Fruit fly (Drosophila melanogaster) whole organism, embryonic: ENCODE data around the gene CG13667.

Experiments
- Atf-2 ChIP-seq: fragments of 200-800 bp; sonication (Bioruptor generic); optimal IDR thresholded peaks from 2 replicates; lab custom pipeline; 2016; ENCODE audit warnings: missing biosample characterization, missing genetic modification characterization
- Bgb ChIP-seq: fragments of 200-800 bp; sonication (Bioruptor generic); IDR thresholded peaks from 2 replicates; pipeline ENCODE4 v1.3.6; 2022; ENCODE audit warnings: missing biosample characterization, missing genetic modification characterization; ENCODE audit not compliant: partially characterized antibody
- CG10321 ChIP-seq: fragments of 200-800 bp; sonication (Bioruptor generic); IDR thresholded peaks from 2 replicates; pipeline ENCODE4 v1.3.6; 2022; ENCODE audit warnings: missing biosample characterization, missing genetic modification characterization
- CG10654 ChIP-seq: fragments of 200-800 bp; sonication (Bioruptor generic); optimal IDR thresholded peaks from 2 replicates; lab custom pipeline; 2016; ENCODE audit warnings: missing biosample characterization, missing genetic modification characterization
- CG11085 ChIP-seq: fragments of 200-800 bp; sonication (Bioruptor generic); IDR thresholded peaks from 2 replicates; pipeline ENCODE4 v1.3.6; 2022; ENCODE audit warnings: missing biosample characterization, missing genetic modification characterization
- CG12769 ChIP-seq: fragments of 200-800 bp; sonication (Bioruptor generic); optimal IDR thresholded peaks from 2 replicates; lab custom pipeline; 2019; ENCODE audit warnings: missing biosample characterization, mild to moderate bottlenecking, missing genetic modification characterization, moderate library complexity
- CG13287 ChIP-seq: fragments of 200-800 bp; sonication (Bioruptor generic); IDR thresholded peaks from 2 replicates; pipeline ENCODE4 v1.3.6; 2022; ENCODE audit warnings: missing biosample characterization, missing genetic modification characterization; ENCODE audit not compliant: partially characterized antibody
- CG13775 ChIP-seq: fragments of 200-800 bp; sonication (Bioruptor generic); optimal IDR thresholded peaks from 3 replicates; lab custom pipeline; 2017; ENCODE audit warnings: missing biosample characterization, mild to moderate bottlenecking, missing genetic modification characterization
- CG14860 ChIP-seq: fragments of 200-800 bp; sonication (Bioruptor generic); IDR thresholded peaks from 3 replicates; pipeline ENCODE4 v1.3.6; 2022; ENCODE audit warnings: missing biosample characterization, missing genetic modification characterization; ENCODE audit not compliant: partially characterized antibody
- CG15011 ChIP-seq: fragments of 200-800 bp; sonication (Bioruptor generic); optimal IDR thresholded peaks from 3 replicates; lab custom pipeline; 2018; ENCODE audit warnings: missing biosample characterization, mild to moderate bottlenecking, missing genetic modification characterization
- CG15073 ChIP-seq: fragments of 200-800 bp; sonication (Bioruptor generic); optimal IDR thresholded peaks from 2 replicates; lab custom pipeline; 2016; ENCODE audit warnings: missing biosample characterization, missing genetic modification characterization
- CG1602 ChIP-seq: fragments of 200-800 bp; sonication (Bioruptor generic); optimal IDR thresholded peaks from 3 replicates; lab custom pipeline; 2016; ENCODE audit warnings: missing biosample characterization, missing genetic modification characterization
- CG17186 ChIP-seq: fragments of 200-800 bp; sonication (Bioruptor generic); optimal IDR thresholded peaks from 3 replicates; lab custom pipeline; 2017; ENCODE audit warnings: missing biosample characterization, missing genetic modification reagents, missing genetic modification characterization
- CG17328 ChIP-seq: fragments of 200-800 bp; sonication (Bioruptor generic); IDR thresholded peaks from 2 replicates; pipeline ENCODE4 v1.3.6; 2022; ENCODE audit warnings: missing biosample characterization, missing genetic modification characterization
- CG1832 ChIP-seq: fragments of 200-800 bp; sonication (Bioruptor generic); optimal IDR thresholded peaks from 2 replicates; lab custom pipeline; 2017; ENCODE audit warnings: missing biosample characterization, mild to moderate bottlenecking, missing genetic modification characterization, inconsistent platforms
- CG2116 ChIP-seq: fragments of 200-800 bp; sonication (Bioruptor generic); optimal IDR thresholded peaks from 3 replicates; lab custom pipeline; 2018; ENCODE audit warnings: missing biosample characterization, mild to moderate bottlenecking, missing genetic modification characterization
- CG32772 ChIP-seq: fragments of 200-800 bp; sonication (Bioruptor generic); IDR thresholded peaks from 2 replicates; pipeline ENCODE4 v1.3.6; 2022; ENCODE audit warnings: missing biosample characterization, missing genetic modification characterization
- CG3838 ChIP-seq: fragments of 200-800 bp; sonication (Bioruptor generic); optimal IDR thresholded peaks from 3 replicates; lab custom pipeline; 2016; ENCODE audit warnings: missing biosample characterization, missing genetic modification characterization
- CG4707 ChIP-seq: fragments of 200-800 bp; sonication (Bioruptor generic); optimal IDR thresholded peaks from 2 replicates; lab custom pipeline; 2018; ENCODE audit warnings: missing biosample characterization, mild to moderate bottlenecking, missing genetic modification characterization, moderate library complexity
- CG4730 ChIP-seq: fragments of 200-800 bp; sonication (Bioruptor generic); IDR thresholded peaks from 2 replicates; pipeline ENCODE4 v1.3.6; 2022; ENCODE audit warnings: missing biosample characterization, missing genetic modification characterization
- CG7963 ChIP-seq: fragments of 200-800 bp; sonication (Bioruptor generic); IDR thresholded peaks from 3 replicates; pipeline ENCODE4 v1.3.6; 2022; ENCODE audit warnings: missing biosample characterization, missing genetic modification characterization; ENCODE audit not compliant: partially characterized antibody
- CG8924 ChIP-seq: fragments of 200-800 bp; optimal IDR thresholded peaks from 3 replicates; lab custom pipeline; 2019; ENCODE audit warnings: missing biosample characterization, mild to moderate bottlenecking, missing genetic modification characterization, moderate library complexity
- CG8944 ChIP-seq: fragments of 200-800 bp; sonication (Bioruptor generic); optimal IDR thresholded peaks from 3 replicates; lab custom pipeline; 2016; ENCODE audit warnings: missing biosample characterization, missing genetic modification characterization
- Deaf1 ChIP-seq: fragments of 200-800 bp; optimal IDR thresholded peaks from 3 replicates; lab custom pipeline; 2019; ENCODE audit warnings: missing biosample characterization, mild to moderate bottlenecking, missing genetic modification characterization, moderate library complexity
- Dfd ChIP-seq, 2 experiments: fragments of >200 bp; optimal IDR thresholded peaks; 2 replicates each; lab custom pipeline; 2017; ENCODE audit warnings: missing biosample characterization in 2 of 2, missing genetic modification characterization in 2 of 2
- Doc2 ChIP-seq: fragments of 200-800 bp; sonication (Bioruptor generic); IDR thresholded peaks from 2 replicates; pipeline ENCODE4 v1.3.6; 2022; ENCODE audit warnings: missing biosample characterization, missing genetic modification characterization
- Ets97D ChIP-seq: fragments of 200-800 bp; sonication (Bioruptor generic); optimal IDR thresholded peaks from 3 replicates; lab custom pipeline; 2016; ENCODE audit warnings: missing biosample characterization, missing genetic modification characterization
- Fer2 ChIP-seq: fragments of 200-800 bp; sonication (Bioruptor generic); optimal IDR thresholded peaks from 2 replicates; lab custom pipeline; 2018; ENCODE audit warnings: missing biosample characterization, mild to moderate bottlenecking, missing genetic modification characterization, moderate library complexity
- Hsf ChIP-seq: fragments of 200-800 bp; sonication (Bioruptor generic); optimal IDR thresholded peaks from 3 replicates; lab custom pipeline; 2016; ENCODE audit warnings: missing biosample characterization, missing genetic modification characterization
- Lim3 ChIP-seq: fragments of 200-800 bp; sonication (Bioruptor generic); IDR thresholded peaks from 2 replicates; pipeline ENCODE4 v1.3.6; 2022; ENCODE audit warnings: missing biosample characterization, missing genetic modification characterization
- Mad ChIP-seq: fragments of 200-800 bp; sonication (Bioruptor generic); optimal IDR thresholded peaks from 2 replicates; lab custom pipeline; 2016; ENCODE audit warnings: missing biosample characterization, missing genetic modification characterization
- Mrtf ChIP-seq: fragments of 200-800 bp; sonication (Bioruptor generic); IDR thresholded peaks from 3 replicates; pipeline ENCODE4 v1.3.6; 2022; ENCODE audit warnings: missing biosample characterization, missing genetic modification characterization
- Sox102F ChIP-seq: fragments of 200-800 bp; sonication (Bioruptor generic); optimal IDR thresholded peaks from 2 replicates; lab custom pipeline; 2018; ENCODE audit warnings: missing biosample characterization, mild to moderate bottlenecking, missing genetic modification characterization, moderate library complexity
- Sry-δ ChIP-seq: fragments of 200-800 bp; sonication (Bioruptor generic); optimal IDR thresholded peaks from 2 replicates; lab custom pipeline; 2016; ENCODE audit warnings: missing biosample characterization, missing genetic modification characterization
- Stat92E ChIP-seq, 3 experiments: fragments of >200 bp in 2 of 3; fragments of 200-800 bp in 1 of 3; sonication (Bioruptor generic) in 1 of 3; optimal IDR thresholded peaks; 2 replicates each; lab custom pipeline; 2017 to 2019; ENCODE audit warnings: missing biosample characterization in 3 of 3, missing genetic modification characterization in 3 of 3, mild to moderate bottlenecking in 1 of 3, moderate library complexity in 1 of 3
- bcd ChIP-seq: fragments of 200-800 bp; sonication (Bioruptor generic); optimal IDR thresholded peaks from 2 replicates; lab custom pipeline; 2017; ENCODE audit warnings: missing biosample characterization, mild to moderate bottlenecking, missing genetic modification characterization
- crp ChIP-seq, 2 experiments: fragments of 200-800 bp; sonication (Bioruptor generic); optimal IDR thresholded peaks; 2 replicates in 1 of 2; 3 replicates in 1 of 2; lab custom pipeline; 2017; ENCODE audit warnings: missing biosample characterization in 2 of 2, missing genetic modification characterization in 2 of 2, mild to moderate bottlenecking in 1 of 2, moderate library complexity in 1 of 2
- fd102C ChIP-seq: fragments of 200-800 bp; sonication (Bioruptor generic); optimal IDR thresholded peaks from 2 replicates; lab custom pipeline; 2018; ENCODE audit warnings: missing biosample characterization, mild to moderate bottlenecking, missing genetic modification characterization, moderate library complexity
- gcm2 ChIP-seq: fragments of 200-800 bp; sonication (Bioruptor generic); optimal IDR thresholded peaks from 2 replicates; lab custom pipeline; 2016; ENCODE audit warnings: missing biosample characterization, missing genetic modification characterization
- hkb ChIP-seq, 2 experiments: fragments of 200-800 bp in 1 of 2; fragments of >200 bp in 1 of 2; sonication (Bioruptor generic) in 1 of 2; IDR thresholded peaks in 1 of 2; optimal IDR thresholded peaks in 1 of 2; 2 replicates each; pipeline versions ENCODE4 v1.3.6 to Lab custom; 2017 to 2022; ENCODE audit warnings: missing biosample characterization in 1 of 2, missing genetic modification characterization in 1 of 2
- mirr ChIP-seq: fragments of 200-800 bp; sonication (Bioruptor generic); optimal IDR thresholded peaks from 3 replicates; lab custom pipeline; 2018; ENCODE audit warnings: missing biosample characterization, mild to moderate bottlenecking, missing genetic modification characterization
- nmo ChIP-seq: fragments of 200-800 bp; sonication (Bioruptor generic); optimal IDR thresholded peaks from 2 replicates; lab custom pipeline; 2018; ENCODE audit warnings: missing biosample characterization, mild to moderate bottlenecking, missing genetic modification characterization, moderate library complexity
- row ChIP-seq: fragments of 200-800 bp; sonication (Bioruptor generic); IDR thresholded peaks from 3 replicates; pipeline ENCODE4 v1.3.6; 2022; ENCODE audit warnings: missing biosample characterization, missing genetic modification characterization
- salm ChIP-seq: fragments of 200-800 bp; sonication (Bioruptor generic); optimal IDR thresholded peaks from 2 replicates; lab custom pipeline; 2018; ENCODE audit warnings: missing biosample characterization, mild to moderate bottlenecking, missing genetic modification characterization
- sisA ChIP-seq: fragments of 200-800 bp; sonication (Bioruptor generic); IDR thresholded peaks from 2 replicates; pipeline ENCODE4 v1.3.6; 2022; ENCODE audit warnings: missing biosample characterization, missing genetic modification characterization
- tna ChIP-seq: fragments of 200-800 bp; sonication (Bioruptor generic); IDR thresholded peaks from 2 replicates; pipeline ENCODE4 v1.3.6; 2022; ENCODE audit warnings: missing biosample characterization, missing genetic modification characterization; ENCODE audit not compliant: partially characterized antibody
- trem ChIP-seq: fragments of 200-800 bp; optimal IDR thresholded peaks from 3 replicates; lab custom pipeline; 2019; ENCODE audit warnings: missing biosample characterization, mild to moderate bottlenecking, missing genetic modification characterization, moderate library complexity
- tx ChIP-seq: fragments of 200-800 bp; sonication (Bioruptor generic); optimal IDR thresholded peaks from 2 replicates; lab custom pipeline; 2016; ENCODE audit warnings: missing biosample characterization, missing genetic modification characterization
- vvl ChIP-seq: fragments of 200-800 bp; sonication (Bioruptor generic); IDR thresholded peaks from 2 replicates; pipeline ENCODE4 v1.3.6; 2022; ENCODE audit warnings: missing biosample characterization, missing genetic modification characterization
- zen ChIP-seq: fragments of 200-800 bp; sonication (Bioruptor generic); optimal IDR thresholded peaks from 3 replicates; lab custom pipeline; 2018; ENCODE audit warnings: missing biosample characterization, mild to moderate bottlenecking, missing genetic modification characterization, moderate library complexity

CG13667 gene

DNA sequence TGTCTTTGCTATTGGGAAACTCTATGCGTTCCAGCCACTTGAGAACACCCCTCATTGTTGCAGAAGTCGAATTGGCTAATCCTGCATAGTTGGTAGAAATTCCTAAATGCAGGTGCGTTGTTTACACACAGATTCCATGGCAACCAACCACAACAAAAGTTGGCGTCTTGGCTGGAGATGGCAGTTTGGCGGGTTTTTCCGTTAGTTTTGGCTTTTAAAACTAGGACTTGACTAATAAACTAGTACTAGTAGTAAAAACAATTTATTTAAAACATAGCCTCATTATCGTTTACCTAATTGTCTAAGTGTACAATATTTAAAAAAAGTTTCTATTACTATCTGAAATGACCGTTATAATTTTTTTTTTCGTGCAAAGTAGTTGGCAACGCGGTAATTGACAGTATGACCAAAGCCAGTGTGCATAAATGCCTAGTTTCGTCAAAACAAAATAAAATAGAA lies 6.2 kb downstream of the CG13667 start, which contains the start of gene Exo70 (continued):
- TF ChIP-seq gcm2 (GFP tag; lab: Kevin White, UChicago) (no peak), Dfd (GFP tag; optimal IDR thresholded peaks at IDR 0.05; lab: Kevin White, UChicago) (no peak), sisA (GFP tag; lab: Robert Waterston, UW) (no peak), Doc2 (GFP tag; lab: Robert Waterston, UW) (no peak), CG7963 (GFP tag; lab: Robert Waterston, UW) (no peak), CG3838 (GFP tag; lab: Kevin White, UChicago) (no peak), Ets97D (GFP tag; lab: Kevin White, UChicago) (peak; percentile 51), CG13287 (GFP tag; lab: Robert Waterston, UW) (peak; percentile 28; the same call in 1 of the 2 replicates), CG2116 (peak; percentile 66), CG1602 (GFP tag; lab: Kevin White, UChicago) (peak; percentile 7), hkb (optimal IDR thresholded peaks at IDR 0.05; lab: Kevin White, UChicago) (peak; percentile 24), hkb (GFP tag; IDR thresholded peaks at IDR 0.05; lab: Robert Waterston, UW) (no peak), CG12769 (tag; lab: Kevin White, UChicago) (no peak), CG4730 (GFP tag; lab: Robert Waterston, UW) (no peak), nmo (GFP tag; lab: Kevin White, UChicago) (peak; percentile 65), mirr (GFP tag; lab: Kevin White, UChicago) (no peak), vvl (GFP tag; lab: Robert Waterston, UW) (no peak), CG10654 (GFP tag; lab: Kevin White, UChicago) (no peak), tx (no peak), row (GFP tag; lab: Robert Waterston, UW) (peak; percentile 85), Hsf (GFP tag; lab: Kevin White, UChicago) (peak; percentile 28), crp (GFP tag; optimal IDR thresholded peaks at IDR 0.05; lab: Kevin White, UChicago) (no peak), Deaf1 (tag; lab: Kevin White, UChicago) (no peak), CG8924 (tag; lab: Kevin White, UChicago) (no peak), fd102C (GFP tag; lab: Kevin White, UChicago) (no peak), CG13775 (peak; percentile 10), CG17186 (GFP tag; lab: Kevin White, UChicago) (peak; percentile 7), bcd (no peak), CG32772 (peak; percentile 64), CG10321 (no peak), CG15011 (GFP tag; lab: Kevin White, UChicago) (no peak), CG11085 (GFP tag; lab: Robert Waterston, UW) (no peak), CG17328 (no peak), CG8944 (GFP tag; lab: Kevin White, UChicago) (no peak), CG4707 (GFP tag; lab: Kevin White, UChicago) (no peak), Sox102F (no peak), Sry-δ (peak; percentile 50), zen (tag; lab: Kevin White, UChicago) (no peak), CG1832 (GFP tag; lab: Kevin White, UChicago) (no peak), Mrtf (GFP tag; lab: Robert Waterston, UW) (no peak), tna (GFP tag; lab: Robert Waterston, UW) (no peak), CG15073 (GFP tag; lab: Kevin White, UChicago) (no peak), Atf-2 (no peak), salm (tag; lab: Kevin White, UChicago) (peak; percentile 13), trem (tag; lab: Kevin White, UChicago) (peak; percentile 50), Mad (GFP tag; lab: Kevin White, UChicago) (no peak), CG14860 (no peak), Fer2 (tag; lab: Kevin White, UChicago) (no peak), Stat92E (GFP tag; optimal IDR thresholded peaks at IDR 0.05; lab: Kevin White, UChicago) (no peak), Bgb (GFP tag; lab: Robert Waterston, UW) (no peak), Lim3 (no peak)
